Comparison of ENCODE assay signal across 7 worm cellular contexts in genomic region chrX:4809189-4809588, ce11.
TF ChIP-seq lines count a peak whose summit lies in the region.

No protein-coding gene starts in this region.

TF ChIP-seq in whole organism, L1 larva, 84 proteins besides CTCF, POLR2A, EP300 and RAD21 (continues in another document):
- no peak for TF ChIP-seq swsn-7 (tag; optimal IDR thresholded peaks at IDR 0.05; lab: Kevin White, UChicago)
- TF ChIP-seq nhr-85 (tag; lab: Kevin White, UChicago): peak; percentile 60
- peak in 1 of 6 experiments; percentile 15 for TF ChIP-seq elt-3 (tag; optimal IDR thresholded peaks at IDR 0.05; lab: Kevin White, UChicago)
- TF ChIP-seq grh-1 (GFP tag; IDR thresholded peaks at IDR 0.05; lab: Robert Waterston, UW): no peak
- TF ChIP-seq alr-1 (tag; optimal IDR thresholded peaks at IDR 0.05; lab: Kevin White, UChicago; ENCODE audit: borderline replicate concordance): no peak
- TF ChIP-seq fos-1 (tag; optimal IDR thresholded peaks at IDR 0.05; lab: Kevin White, UChicago): no peak
- no peak for TF ChIP-seq fkh-8 (tag; optimal IDR thresholded peaks at IDR 0.05; lab: Kevin White, UChicago)
- TF ChIP-seq unc-98 (GFP tag; IDR thresholded peaks at IDR 0.05; lab: Robert Waterston, UW): no peak
- TF ChIP-seq fkh-4 (tag; optimal IDR thresholded peaks at IDR 0.05; lab: Kevin White, UChicago; ENCODE audit: borderline replicate concordance): no peak
- TF ChIP-seq ces-1 (GFP tag; optimal IDR thresholded peaks at IDR 0.05; lab: Kevin White, UChicago): no peak
- TF ChIP-seq blmp-1 (tag; optimal IDR thresholded peaks at IDR 0.05; lab: Kevin White, UChicago): peak; percentile 99
- TF ChIP-seq rnt-1 (tag; optimal IDR thresholded peaks at IDR 0.05; lab: Kevin White, UChicago): no peak
- no peak for TF ChIP-seq nhr-12 (tag; optimal IDR thresholded peaks at IDR 0.05; lab: Kevin White, UChicago)

TF ChIP-seq in whole organism, L2 larva, 48 proteins besides CTCF, POLR2A, EP300 and RAD21:
- no peak for TF ChIP-seq nhr-237 (tag; optimal IDR thresholded peaks at IDR 0.05; lab: Kevin White, UChicago)
- peak; percentile 88 for TF ChIP-seq blmp-1 (tag; optimal IDR thresholded peaks at IDR 0.05; lab: Kevin White, UChicago; ENCODE audit: insufficient read depth)
- no peak for TF ChIP-seq unc-39 (tag; optimal IDR thresholded peaks at IDR 0.05; lab: Kevin White, UChicago)

TF ChIP-seq in whole organism, L3 larva, 47 proteins besides CTCF, POLR2A, EP300 and RAD21:
- TF ChIP-seq nhr-25 (tag; optimal IDR thresholded peaks at IDR 0.05; lab: Kevin White, UChicago) (peak; percentile 27), sea-2 (GFP tag; optimal IDR thresholded peaks at IDR 0.05; lab: Kevin White, UChicago) (no peak), nhr-76 (tag; optimal IDR thresholded peaks at IDR 0.05; lab: Kevin White, UChicago) (no peak)

TF ChIP-seq in whole organism, L4 larva, 104 proteins besides CTCF, POLR2A, EP300 and RAD21:
- no peak for TF ChIP-seq hif-1 (tag; optimal IDR thresholded peaks at IDR 0.05; lab: Kevin White, UChicago)
- TF ChIP-seq aha-1 (tag; lab: Kevin White, UChicago): peak; percentile 89

TF ChIP-seq in whole organism, late embryonic, 69 proteins besides CTCF, POLR2A, EP300 and RAD21:
- no peak for TF ChIP-seq pat-9 (tag; optimal IDR thresholded peaks at IDR 0.05; lab: Kevin White, UChicago)
- peak; percentile 67 for TF ChIP-seq ref-2 (tag; optimal IDR thresholded peaks at IDR 0.05; lab: Kevin White, UChicago)
- peak; percentile 55 for TF ChIP-seq ztf-16 (tag; optimal IDR thresholded peaks at IDR 0.05; lab: Kevin White, UChicago)
- TF ChIP-seq sdc-2 (tag; optimal IDR thresholded peaks at IDR 0.05; lab: Kevin White, UChicago): no peak

TF ChIP-seq in whole organism, midembryonic, 9 proteins besides CTCF, POLR2A, EP300 and RAD21:
- TF ChIP-seq ztf-29 (GFP tag; IDR thresholded peaks at IDR 0.05; lab: Robert Waterston, UW): no peak
- peak; percentile 19 for TF ChIP-seq cog-1 (tag; optimal IDR thresholded peaks at IDR 0.05; lab: Kevin White, UChicago)
- TF ChIP-seq med-1 (GFP tag; optimal IDR thresholded peaks at IDR 0.05; lab: Kevin White, UChicago; ENCODE audit: insufficient read depth): no peak
TF ChIP-seq in whole organism, midembryonic: peak in this region for 1.

TF ChIP-seq in whole organism, mixed stage, embryonic, 35 proteins besides CTCF, POLR2A, EP300 and RAD21:
- peak; percentile 74 for TF ChIP-seq elt-3 (tag; optimal IDR thresholded peaks at IDR 0.05; lab: Kevin White, UChicago)
- TF ChIP-seq elt-1 (tag; optimal IDR thresholded peaks at IDR 0.05; lab: Kevin White, UChicago; ENCODE audit: borderline replicate concordance, insufficient read depth): peak; percentile 44
- TF ChIP-seq ham-2 (GFP tag; optimal IDR thresholded peaks at IDR 0.05; lab: Kevin White, UChicago): peak; percentile 89
- TF ChIP-seq unc-62 (GFP tag; optimal IDR thresholded peaks at IDR 0.05; lab: Kevin White, UChicago): peak; percentile 24
- no peak for TF ChIP-seq nhr-2 (tag; optimal IDR thresholded peaks at IDR 0.05; lab: Kevin White, UChicago)
- peak; percentile 97 for TF ChIP-seq blmp-1 (tag; optimal IDR thresholded peaks at IDR 0.05; lab: Kevin White, UChicago)

Comparison
In these comparisons a context has a peak if more than half of its experiments do, and no peak if none do; other contexts are left out.
1. Of the 29 proteins assayed by ChIP-seq in both whole organism, L4 larva and whole organism, L1 larva: peak only in whole organism, L4 larva: aha-1; only in whole organism, L1 larva: none; in both: none; in neither: 28.